Fruit fly (Drosophila melanogaster): ENCODE data around the gene Atg4b.

- TF ChIP-seq Pif1A (GFP tag; optimal IDR thresholded peaks at IDR 0.05) = no peak
- TF ChIP-seq Pif1B (GFP tag; optimal IDR thresholded peaks at IDR 0.05) = no peak
- TF ChIP-seq CG10348 (GFP tag; IDR thresholded peaks at IDR 0.05) = no peak
- no peak for TF ChIP-seq CG4496 (GFP tag; IDR thresholded peaks at IDR 0.05)
- no peak for TF ChIP-seq EcR (GFP tag; optimal IDR thresholded peaks at IDR 0.05)
- no peak for TF ChIP-seq CG34367 (tag; optimal IDR thresholded peaks at IDR 0.05)
- TF ChIP-seq CG13204 (GFP tag; optimal IDR thresholded peaks at IDR 0.05) = no peak
- TF ChIP-seq gl (tag; optimal IDR thresholded peaks at IDR 0.05) = no peak
- no peak for TF ChIP-seq fd96Ca (GFP tag; IDR thresholded peaks at IDR 0.05)
- TF ChIP-seq Ets98B (GFP tag; IDR thresholded peaks at IDR 0.05) = no peak
- TF ChIP-seq CG15710 (tag; optimal IDR thresholded peaks at IDR 0.05) = no peak
These were observed 13.0 kb upstream of the Atg4b start, which contains the start of gene CG14868 for dm6 chr3R:15369742-15370141.
